Worm (Caenorhabditis elegans) whole organism, late embryonic: ENCODE data around the gene arrd-26.

ENCODE experiments used
- C38D4.7 ChIP-seq: fragments of 200-800 bp; sonication (Bioruptor generic); optimal IDR thresholded peaks from 2 replicates; lab custom pipeline; 2018; ENCODE audit warnings: mild to moderate bottlenecking, missing genetic modification characterization, moderate library complexity, missing compliant biosample characterization
- F13H6.1 ChIP-seq: sonication (generic microtip); optimal IDR thresholded peaks from 2 replicates; lab custom pipeline; 2016; ENCODE audit warnings: missing genetic modification characterization, missing compliant biosample characterization
- K09A11.1 ChIP-seq: sonication (generic microtip); optimal IDR thresholded peaks from 2 replicates; lab custom pipeline; 2017; ENCODE audit warnings: antibody characterized with exemption, mild to moderate bottlenecking, missing genetic modification characterization, missing compliant biosample characterization; ENCODE audit not compliant: insufficient read depth
- T23F11.4 ChIP-seq: fragments of 200-800 bp; sonication (Bioruptor generic); optimal IDR thresholded peaks from 2 replicates; lab custom pipeline; 2018; ENCODE audit warnings: mild to moderate bottlenecking, missing genetic modification characterization, missing compliant biosample characterization
- Y22D7AL.16 ChIP-seq: sonication (generic microtip); optimal IDR thresholded peaks from 2 replicates; lab custom pipeline; 2016; ENCODE audit warnings: missing genetic modification characterization, missing compliant biosample characterization
- ama-1 ChIP-seq: fragments of 150-350 bp; optimal IDR thresholded peaks from 2 replicates; lab custom pipeline; 2014
- ceh-14 ChIP-seq: sonication (generic microtip); optimal IDR thresholded peaks from 2 replicates; lab custom pipeline; 2016; ENCODE audit warnings: missing genotype, missing genetic modification characterization, missing compliant biosample characterization
- ceh-19 ChIP-seq: fragments of 200-800 bp; sonication (Bioruptor generic); optimal IDR thresholded peaks from 2 replicates; lab custom pipeline; 2018; ENCODE audit warnings: mild to moderate bottlenecking, missing genetic modification characterization, missing compliant biosample characterization
- ceh-22 ChIP-seq: sonication (generic microtip); optimal IDR thresholded peaks from 2 replicates; lab custom pipeline; 2017; ENCODE audit warnings: missing biosample characterization, missing genetic modification characterization
- ceh-24 ChIP-seq: sonication (generic microtip); optimal IDR thresholded peaks from 2 replicates; lab custom pipeline; 2016; ENCODE audit warnings: mild to moderate bottlenecking, missing genetic modification characterization, missing compliant biosample characterization
- ceh-30 ChIP-seq: fragments of 150-350 bp; optimal IDR thresholded peaks from 2 replicates; lab custom pipeline; 2014; ENCODE audit warnings: missing biosample characterization, missing genetic modification characterization
- ceh-45 ChIP-seq: fragments of 200-800 bp; sonication (Bioruptor generic); IDR thresholded peaks from 2 replicates; pipeline ENCODE4 v1.3.6; 2022; ENCODE audit warnings: missing genetic modification reagents, missing genetic modification characterization, missing compliant biosample characterization
- ceh-6 ChIP-seq: fragments of 200-800 bp; sonication (Bioruptor generic); optimal IDR thresholded peaks from 2 replicates; lab custom pipeline; 2018; ENCODE audit warnings: mild to moderate bottlenecking, missing genetic modification characterization, missing compliant biosample characterization
- che-1 ChIP-seq: sonication (generic microtip); optimal IDR thresholded peaks from 2 replicates; lab custom pipeline; 2016; ENCODE audit warnings: mild to moderate bottlenecking, missing genetic modification characterization, missing compliant biosample characterization
- elt-2 ChIP-seq: sonication (generic microtip); optimal IDR thresholded peaks from 2 replicates; lab custom pipeline; 2016; ENCODE audit warnings: missing genetic modification reagents, missing genetic modification characterization, missing compliant biosample characterization
- elt-4 ChIP-seq: sonication (generic microtip); optimal IDR thresholded peaks from 2 replicates; lab custom pipeline; 2016; ENCODE audit warnings: missing genetic modification characterization, missing compliant biosample characterization
- fax-1 ChIP-seq: sonication (generic microtip); optimal IDR thresholded peaks from 2 replicates; lab custom pipeline; 2016; ENCODE audit warnings: missing genotype, missing genetic modification characterization, missing compliant biosample characterization
- fkh-6 ChIP-seq: sonication (generic microtip); optimal IDR thresholded peaks from 2 replicates; lab custom pipeline; 2016; ENCODE audit warnings: missing genetic modification characterization, missing compliant biosample characterization
- gmeb-2 ChIP-seq: sonication (generic microtip); optimal IDR thresholded peaks from 2 replicates; lab custom pipeline; 2016; ENCODE audit warnings: missing genetic modification characterization, inconsistent platforms, missing compliant biosample characterization
- hlh-13 ChIP-seq: fragments of 200-800 bp; sonication (Bioruptor generic); optimal IDR thresholded peaks from 2 replicates; lab custom pipeline; 2018; ENCODE audit warnings: mild to moderate bottlenecking, missing genetic modification characterization, missing compliant biosample characterization
- hlh-15 ChIP-seq: sonication (generic microtip); optimal IDR thresholded peaks from 2 replicates; lab custom pipeline; 2016; ENCODE audit warnings: missing genetic modification characterization, missing compliant biosample characterization
- hlh-30 ChIP-seq: sonication (generic microtip); optimal IDR thresholded peaks from 2 replicates; lab custom pipeline; 2017; ENCODE audit warnings: antibody characterized with exemption, missing genetic modification characterization, missing compliant biosample characterization; ENCODE audit not compliant: insufficient read depth
- hlh-6 ChIP-seq: sonication (generic microtip); optimal IDR thresholded peaks from 2 replicates; lab custom pipeline; 2016; ENCODE audit warnings: missing genotype, missing genetic modification characterization, missing compliant biosample characterization
- lim-6 ChIP-seq: sonication (generic microtip); optimal IDR thresholded peaks from 2 replicates; lab custom pipeline; 2016; ENCODE audit warnings: missing genetic modification characterization, missing compliant biosample characterization
- lin-11 ChIP-seq: fragments of 200-800 bp; sonication (Bioruptor generic); optimal IDR thresholded peaks from 2 replicates; lab custom pipeline; 2018; ENCODE audit warnings: mild to moderate bottlenecking, missing genetic modification characterization, missing compliant biosample characterization
- madf-2 ChIP-seq: sonication (generic microtip); optimal IDR thresholded peaks from 2 replicates; lab custom pipeline; 2017; ENCODE audit warnings: missing genetic modification characterization, missing compliant biosample characterization
- mec-3 ChIP-seq: sonication (generic microtip); optimal IDR thresholded peaks from 2 replicates; lab custom pipeline; 2016; ENCODE audit warnings: borderline replicate concordance, missing genetic modification characterization, missing compliant biosample characterization
- nhr-232 ChIP-seq: sonication (generic microtip); optimal IDR thresholded peaks from 2 replicates; lab custom pipeline; 2016; ENCODE audit warnings: missing genetic modification characterization, missing compliant biosample characterization
- npax-4 ChIP-seq: sonication (generic microtip); optimal IDR thresholded peaks from 2 replicates; lab custom pipeline; 2016; ENCODE audit warnings: missing genetic modification characterization, missing compliant biosample characterization
- odd-2 ChIP-seq: sonication (generic microtip); optimal IDR thresholded peaks from 2 replicates; lab custom pipeline; 2017; ENCODE audit warnings: antibody characterized with exemption, mild to moderate bottlenecking, missing genetic modification characterization, missing compliant biosample characterization
- pha-4 ChIP-seq: fragments of 150-350 bp; optimal IDR thresholded peaks from 2 replicates; lab custom pipeline; 2018; ENCODE audit warnings: missing biosample characterization, missing genetic modification reagents, missing genetic modification characterization
- pqm-1 ChIP-seq: sonication (generic microtip); optimal IDR thresholded peaks from 2 replicates; lab custom pipeline; 2016; ENCODE audit warnings: missing genetic modification characterization, missing compliant biosample characterization
- pros-1 ChIP-seq: fragments of 150-350 bp; optimal IDR thresholded peaks from 2 replicates; lab custom pipeline; 2014; ENCODE audit warnings: missing biosample characterization, missing genetic modification reagents, missing genetic modification characterization
- ref-2 ChIP-seq: sonication (generic microtip); optimal IDR thresholded peaks from 2 replicates; lab custom pipeline; 2016; ENCODE audit warnings: missing genetic modification characterization, missing compliant biosample characterization
- sox-2 ChIP-seq: fragments of 200-800 bp; sonication (Bioruptor generic); IDR thresholded peaks from 2 replicates; pipeline ENCODE4 v1.3.6; 2022; ENCODE audit warnings: missing genetic modification reagents, missing genetic modification characterization, missing compliant biosample characterization
- sox-4 ChIP-seq: sonication (generic microtip); optimal IDR thresholded peaks from 2 replicates; lab custom pipeline; 2017; ENCODE audit warnings: mild to moderate bottlenecking, missing genetic modification characterization, inconsistent platforms, missing compliant biosample characterization
- syd-9 ChIP-seq: sonication (generic microtip); optimal IDR thresholded peaks from 2 replicates; lab custom pipeline; 2016; ENCODE audit warnings: mild to moderate bottlenecking, missing genetic modification characterization, moderate library complexity, missing compliant biosample characterization
- ttx-3 ChIP-seq: sonication (generic microtip); optimal IDR thresholded peaks from 2 replicates; lab custom pipeline; 2016; ENCODE audit warnings: missing genetic modification reagents, missing genetic modification characterization, missing compliant biosample characterization
- unc-3 ChIP-seq, 2 experiments: fragments of 200-800 bp in 1 of 2; sonication (Bioruptor generic) in 1 of 2; sonication (generic microtip) in 1 of 2; conservative IDR thresholded peaks in 1 of 2; optimal IDR thresholded peaks in 1 of 2; 2 replicates each; pipeline versions ENCODE4 v1.3.6 to Lab custom; 2016 to 2022; ENCODE audit warnings: missing compliant biosample characterization in 2 of 2, missing genetic modification characterization in 2 of 2, missing genetic modification reagents in 1 of 2
- unc-42 ChIP-seq: sonication (generic microtip); optimal IDR thresholded peaks from 2 replicates; lab custom pipeline; 2016; ENCODE audit warnings: missing genotype, missing genetic modification characterization, missing compliant biosample characterization
- unc-55 ChIP-seq: sonication (generic microtip); optimal IDR thresholded peaks from 2 replicates; lab custom pipeline; 2017; ENCODE audit warnings: missing biosample characterization, missing genetic modification reagents, missing genetic modification characterization
- unc-86 ChIP-seq: sonication (generic microtip); optimal IDR thresholded peaks from 2 replicates; lab custom pipeline; 2016; ENCODE audit warnings: missing genetic modification characterization, missing compliant biosample characterization
- zip-5 ChIP-seq: sonication (generic microtip); optimal IDR thresholded peaks from 2 replicates; lab custom pipeline; 2016; ENCODE audit warnings: missing genetic modification characterization, missing compliant biosample characterization
- ztf-16 ChIP-seq: sonication (generic microtip); optimal IDR thresholded peaks from 2 replicates; lab custom pipeline; 2017; ENCODE audit warnings: missing genetic modification characterization, missing compliant biosample characterization

Gene arrd-26

DNA sequence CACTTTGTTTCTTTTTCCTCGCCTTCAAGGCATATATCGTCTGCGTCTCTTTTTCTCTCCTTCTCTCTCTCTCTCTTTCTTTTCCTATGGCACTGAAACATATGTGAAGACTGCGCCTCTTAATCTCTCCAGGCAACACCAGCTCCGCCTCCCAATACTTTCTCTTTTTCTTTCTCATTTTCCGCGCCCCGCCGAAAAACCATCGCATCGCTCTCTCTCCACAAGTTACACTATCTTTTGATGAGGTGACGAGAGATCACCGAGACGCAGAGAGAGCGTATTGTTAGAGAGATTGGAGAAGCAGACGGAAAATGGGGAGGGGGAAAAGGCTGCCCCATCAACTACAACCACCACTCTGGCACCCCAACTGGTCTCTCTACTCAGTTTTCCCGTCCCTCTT lies 17.2 kb upstream of the arrd-26 start (continued):
- TF ChIP-seq ttx-3 (tag; lab: Kevin White, UChicago) = no peak
- 0 out of 2 replicates have a peak, but pooled peaks have one; percentile 16 for TF ChIP-seq sox-2
- TF ChIP-seq ceh-14 (tag; lab: Kevin White, UChicago) = peak; percentile 93
- TF ChIP-seq F13H6.1 (tag; lab: Kevin White, UChicago) = peak; percentile 47
- no peak for TF ChIP-seq lim-6 (tag; lab: Kevin White, UChicago)
- peak; percentile 91 for TF ChIP-seq unc-55 (GFP tag; lab: Kevin White, UChicago)
- TF ChIP-seq unc-42 = peak; percentile 79
- TF ChIP-seq fkh-6 = no peak
- TF ChIP-seq unc-86 (tag; lab: Kevin White, UChicago) = peak; percentile 46
- no peak for TF ChIP-seq hlh-13 (GFP tag; lab: Kevin White, UChicago)
- TF ChIP-seq odd-2 = no peak
- no peak for TF ChIP-seq fax-1 (tag; lab: Kevin White, UChicago)
- peak; percentile 77 for TF ChIP-seq ref-2 (tag; lab: Kevin White, UChicago)
- TF ChIP-seq gmeb-2 = no peak
- TF ChIP-seq Y22D7AL.16 (tag; lab: Kevin White, UChicago) = no peak
- no peak for TF ChIP-seq zip-5
- no peak for TF ChIP-seq K09A11.1 (tag; lab: Kevin White, UChicago)
- TF ChIP-seq che-1 (tag; lab: Kevin White, UChicago) = peak; percentile 11
- TF ChIP-seq elt-4 = no peak
- peak; percentile 2 for TF ChIP-seq lin-11 (tag; lab: Kevin White, UChicago)
- TF ChIP-seq pros-1 (tag; lab: Kevin White, UChicago) = peak; percentile 51
- TF ChIP-seq ceh-30 (tag; lab: Kevin White, UChicago) = peak; percentile 40
- TF ChIP-seq hlh-15 (tag; lab: Kevin White, UChicago) = no peak
- TF ChIP-seq ztf-16 (tag; lab: Kevin White, UChicago) = no peak
- TF ChIP-seq ceh-6 (GFP tag; lab: Kevin White, UChicago) = no peak
- TF ChIP-seq unc-3 (GFP tag; conservative IDR thresholded peaks at IDR 0.05; lab: Robert Waterston, UW) = no peak
- peak; percentile 31 for TF ChIP-seq unc-3 (tag; optimal IDR thresholded peaks at IDR 0.05; lab: Kevin White, UChicago)
- TF ChIP-seq syd-9 = peak; percentile 23
- no peak for TF ChIP-seq pqm-1 (tag; lab: Kevin White, UChicago)
- no peak for TF ChIP-seq hlh-30 (tag; lab: Kevin White, UChicago)
- no peak for TF ChIP-seq sox-4 (tag; lab: Kevin White, UChicago)
- no peak for TF ChIP-seq nhr-232 (tag; lab: Kevin White, UChicago)
- TF ChIP-seq ceh-22 (tag; lab: Kevin White, UChicago) = no peak
- TF ChIP-seq ceh-19 (GFP tag; lab: Kevin White, UChicago) = peak; percentile 25
- no peak for TF ChIP-seq mec-3 (tag; lab: Kevin White, UChicago)
- no peak for TF ChIP-seq pha-4
- TF ChIP-seq C38D4.7 (GFP tag; lab: Kevin White, UChicago) = no peak
- TF ChIP-seq T23F11.4 (GFP tag; lab: Kevin White, UChicago) = no peak
- peak; percentile 17 for TF ChIP-seq madf-2 (tag; lab: Kevin White, UChicago)
- TF ChIP-seq ama-1 = no peak
- no peak for TF ChIP-seq ceh-45 (GFP tag; lab: Robert Waterston, UW)
- TF ChIP-seq hlh-6 (tag; lab: Kevin White, UChicago) = no peak
- TF ChIP-seq npax-4 (tag; lab: Kevin White, UChicago) = no peak
- no peak for TF ChIP-seq elt-2 (tag; lab: Kevin White, UChicago)
- TF ChIP-seq ceh-24 (tag; lab: Kevin White, UChicago) = no peak
